Worm (Caenorhabditis elegans) whole organism, L4 larva: ENCODE measurements around the gene dmd-5.

Experiments
- D1046.2 ChIP-seq: fragments of 200-800 bp; sonication (Bioruptor generic); IDR thresholded peaks from 2 replicates; pipeline ENCODE4 v1.3.6; 2022; ENCODE audit warnings: missing genetic modification characterization, missing compliant biosample characterization
- F37D6.2 ChIP-seq: sonication (generic microtip); optimal IDR thresholded peaks from 2 replicates; lab custom pipeline; 2016; ENCODE audit warnings: mild to moderate bottlenecking, missing genetic modification characterization, missing compliant biosample characterization
- F49E8.2 ChIP-seq: sonication (generic microtip); optimal IDR thresholded peaks from 2 replicates; lab custom pipeline; 2016; ENCODE audit warnings: missing compliant biosample characterization, mild to moderate bottlenecking, missing genetic modification characterization, borderline replicate concordance
- T26A8.4 ChIP-seq: fragments of 200-800 bp; sonication (Bioruptor generic); IDR thresholded peaks from 2 replicates; pipeline ENCODE4 v1.3.6; 2022; ENCODE audit warnings: missing genetic modification characterization, missing compliant biosample characterization
- Y105C5A.15 ChIP-seq: fragments of 200-800 bp; sonication (Bioruptor generic); IDR thresholded peaks from 2 replicates; pipeline ENCODE4 v1.3.6; 2022; ENCODE audit warnings: missing genetic modification characterization, missing compliant biosample characterization
- Y48G9A.11 ChIP-seq: fragments of 200-800 bp; sonication (Bioruptor generic); IDR thresholded peaks from 2 replicates; pipeline ENCODE4 v1.3.6; 2022; ENCODE audit warnings: missing genetic modification reagents, missing genetic modification characterization, missing compliant biosample characterization
- Y75B8A.6 ChIP-seq: fragments of 200-800 bp; sonication (Bioruptor generic); IDR thresholded peaks from 2 replicates; pipeline ENCODE4 v1.3.6; 2022; ENCODE audit warnings: missing genetic modification reagents, missing genetic modification characterization, missing compliant biosample characterization
- ZK337.2 ChIP-seq: fragments of 200-800 bp; sonication (Bioruptor generic); IDR thresholded peaks from 2 replicates; pipeline ENCODE4 v1.3.6; 2022; ENCODE audit warnings: missing genetic modification reagents, missing genetic modification characterization, missing compliant biosample characterization
- ceh-62 ChIP-seq: sonication (generic microtip); optimal IDR thresholded peaks from 2 replicates; lab custom pipeline; 2017; ENCODE audit warnings: missing biosample characterization, missing genetic modification characterization
- ctbp-1 ChIP-seq: fragments of 200-800 bp; sonication (Bioruptor generic); IDR thresholded peaks from 2 replicates; pipeline ENCODE4 v1.3.6; 2022; ENCODE audit warnings: missing genetic modification reagents, missing genetic modification characterization, missing compliant biosample characterization
- daf-16 ChIP-seq, 3 experiments: sonication (generic microtip); optimal IDR thresholded peaks; 2 replicates each; lab custom pipeline; 2016 to 2017; ENCODE audit warnings: missing genetic modification characterization in 3 of 3, missing genetic modification reagents in 3 of 3, mild to moderate bottlenecking in 2 of 3, missing compliant biosample characterization in 2 of 3, missing biosample characterization in 1 of 3, moderate library complexity in 1 of 3
- dmd-6 ChIP-seq: fragments of 200-800 bp; sonication (Bioruptor generic); IDR thresholded peaks from 2 replicates; pipeline ENCODE4 v1.3.6; 2022; ENCODE audit warnings: missing genetic modification reagents, missing genetic modification characterization, missing compliant biosample characterization
- dmd-8 ChIP-seq: fragments of 200-800 bp; sonication (Bioruptor generic); IDR thresholded peaks from 2 replicates; pipeline ENCODE4 v1.3.6; 2022; ENCODE audit warnings: missing genetic modification characterization, missing compliant biosample characterization
- dmd-9 ChIP-seq: fragments of 200-800 bp; sonication (Bioruptor generic); IDR thresholded peaks from 2 replicates; pipeline ENCODE4 v1.3.6; 2022; ENCODE audit warnings: missing genetic modification reagents, missing genetic modification characterization, missing compliant biosample characterization
- dve-1 ChIP-seq: sonication (generic microtip); optimal IDR thresholded peaks from 2 replicates; lab custom pipeline; 2017; ENCODE audit warnings: antibody characterized with exemption, mild to moderate bottlenecking, missing genetic modification characterization, missing compliant biosample characterization; ENCODE audit not compliant: insufficient read depth
- egl-27 ChIP-seq: sonication (generic microtip); optimal IDR thresholded peaks from 3 replicates; lab custom pipeline; 2017; ENCODE audit warnings: missing biosample characterization, missing genetic modification reagents, missing genetic modification characterization
- egl-43 ChIP-seq: fragments of 200-800 bp; sonication (Bioruptor generic); IDR thresholded peaks from 2 replicates; pipeline ENCODE4 v1.3.6; 2022; ENCODE audit warnings: missing genetic modification reagents, missing genetic modification characterization, missing compliant biosample characterization
- gei-8 ChIP-seq: fragments of 200-800 bp; sonication (Bioruptor generic); optimal IDR thresholded peaks from 2 replicates; lab custom pipeline; 2018; ENCODE audit warnings: mild to moderate bottlenecking, missing genetic modification characterization, missing compliant biosample characterization
- hlh-11 ChIP-seq: fragments of 200-800 bp; sonication (Bioruptor generic); optimal IDR thresholded peaks from 2 replicates; lab custom pipeline; 2018; ENCODE audit warnings: mild to moderate bottlenecking, missing genetic modification characterization, missing compliant biosample characterization
- hlh-30 ChIP-seq: sonication (generic microtip); optimal IDR thresholded peaks from 2 replicates; lab custom pipeline; 2017; ENCODE audit warnings: antibody characterized with exemption, mild to moderate bottlenecking, missing genetic modification characterization, missing compliant biosample characterization; ENCODE audit not compliant: insufficient read depth
- hmg-1.1 ChIP-seq: fragments of 200-800 bp; sonication (Bioruptor generic); IDR thresholded peaks from 2 replicates; pipeline ENCODE4 v1.3.6; 2022; ENCODE audit warnings: missing genetic modification reagents, missing genetic modification characterization, missing compliant biosample characterization
- lim-7 ChIP-seq: fragments of 200-800 bp; sonication (Bioruptor generic); IDR thresholded peaks from 2 replicates; pipeline ENCODE4 v1.3.6; 2022; ENCODE audit warnings: missing genetic modification characterization, missing compliant biosample characterization
- lin-13 ChIP-seq: fragments of 150-350 bp; optimal IDR thresholded peaks from 2 replicates; lab custom pipeline; 2014; ENCODE audit warnings: missing biosample characterization, missing genetic modification reagents, missing genetic modification characterization
- lin-39 ChIP-seq: fragments of 150-350 bp; optimal IDR thresholded peaks from 2 replicates; lab custom pipeline; 2014; ENCODE audit warnings: missing biosample characterization, missing genetic modification reagents, missing genetic modification characterization
- madf-5 ChIP-seq, 2 experiments: fragments of 200-800 bp; sonication (Bioruptor generic); IDR thresholded peaks; 2 replicates each; pipeline ENCODE4 v1.3.6; 2022; ENCODE audit warnings: missing compliant biosample characterization in 2 of 2, missing genetic modification characterization in 2 of 2
- mdt-29 ChIP-seq: fragments of 200-800 bp; sonication (Bioruptor generic); IDR thresholded peaks from 2 replicates; pipeline ENCODE4 v1.3.6; 2022; ENCODE audit warnings: missing genetic modification reagents, missing genetic modification characterization, missing compliant biosample characterization
- mep-1 ChIP-seq: fragments of 150-350 bp; sonication (generic microtip); optimal IDR thresholded peaks from 3 replicates; lab custom pipeline; 2014; ENCODE audit warnings: missing biosample characterization, missing genetic modification characterization
- mxl-2 ChIP-seq: fragments of 200-800 bp; sonication (Bioruptor generic); conservative IDR thresholded peaks from 2 replicates; pipeline ENCODE4 v1.3.6; 2022; ENCODE audit warnings: missing genetic modification reagents, missing genetic modification characterization, missing compliant biosample characterization
- mxl-3 ChIP-seq: fragments of 200-800 bp; sonication (Bioruptor generic); optimal IDR thresholded peaks from 2 replicates; lab custom pipeline; 2018; ENCODE audit warnings: mild to moderate bottlenecking, missing genetic modification characterization, missing compliant biosample characterization
- nhr-102 ChIP-seq: sonication (generic microtip); optimal IDR thresholded peaks from 2 replicates; lab custom pipeline; 2016; ENCODE audit warnings: mild to moderate bottlenecking, missing genetic modification characterization, moderate library complexity, missing compliant biosample characterization
- nhr-28 ChIP-seq: fragments of 150-350 bp; optimal IDR thresholded peaks from 2 replicates; lab custom pipeline; 2014; ENCODE audit warnings: missing biosample characterization, missing genetic modification characterization
- nhr-41 ChIP-seq: fragments of 200-800 bp; sonication (Bioruptor generic); IDR thresholded peaks from 2 replicates; pipeline ENCODE4 v1.3.6; 2022; ENCODE audit warnings: missing genetic modification reagents, missing genetic modification characterization, missing compliant biosample characterization
- saeg-2 ChIP-seq: fragments of 200-800 bp; sonication (Bioruptor generic); IDR thresholded peaks from 2 replicates; pipeline ENCODE4 v1.3.6; 2022; ENCODE audit warnings: missing genetic modification reagents, missing genetic modification characterization, missing compliant biosample characterization
- skn-1 ChIP-seq: fragments of 150-350 bp; optimal IDR thresholded peaks from 2 replicates; lab custom pipeline; 2014; ENCODE audit warnings: missing biosample characterization, missing genetic modification characterization
- spr-1 ChIP-seq: sonication (generic microtip); optimal IDR thresholded peaks from 2 replicates; lab custom pipeline; 2016; ENCODE audit warnings: mild to moderate bottlenecking, missing genetic modification characterization, missing compliant biosample characterization
- unc-130 ChIP-seq: sonication (generic microtip); optimal IDR thresholded peaks from 2 replicates; lab custom pipeline; 2016; ENCODE audit warnings: missing genetic modification reagents, missing genetic modification characterization, missing compliant biosample characterization
- unc-62 ChIP-seq, 3 experiments: fragments of 150-350 bp in 1 of 3; sonication (generic microtip); optimal IDR thresholded peaks in 2 of 3; peaks in 1 of 3; 1 replicate in 1 of 3; 2 replicates in 2 of 3; lab custom pipeline; 2014 to 2017; ENCODE audit warnings: missing biosample characterization in 3 of 3, missing genetic modification characterization in 3 of 3, missing genetic modification reagents in 3 of 3, missing genotype in 1 of 3
- vab-7 ChIP-seq: fragments of 200-800 bp; sonication (Bioruptor generic); IDR thresholded peaks from 2 replicates; pipeline ENCODE4 v1.3.6; 2022; ENCODE audit warnings: missing genetic modification reagents, missing genetic modification characterization, missing compliant biosample characterization
- zfp-3 ChIP-seq: fragments of 200-800 bp; sonication (Bioruptor generic); conservative IDR thresholded peaks from 2 replicates; pipeline ENCODE4 v1.3.6; 2022; ENCODE audit warnings: missing genetic modification reagents, missing genetic modification characterization, missing compliant biosample characterization
- zip-11 ChIP-seq: fragments of 200-800 bp; sonication (Bioruptor generic); IDR thresholded peaks from 2 replicates; pipeline ENCODE4 v1.3.6; 2022; ENCODE audit warnings: missing genetic modification characterization, missing compliant biosample characterization
- ztf-7 ChIP-seq: fragments of 150-350 bp; optimal IDR thresholded peaks from 2 replicates; lab custom pipeline; 2014; ENCODE audit warnings: missing biosample characterization, missing genetic modification characterization

dmd-5 gene

DNA sequence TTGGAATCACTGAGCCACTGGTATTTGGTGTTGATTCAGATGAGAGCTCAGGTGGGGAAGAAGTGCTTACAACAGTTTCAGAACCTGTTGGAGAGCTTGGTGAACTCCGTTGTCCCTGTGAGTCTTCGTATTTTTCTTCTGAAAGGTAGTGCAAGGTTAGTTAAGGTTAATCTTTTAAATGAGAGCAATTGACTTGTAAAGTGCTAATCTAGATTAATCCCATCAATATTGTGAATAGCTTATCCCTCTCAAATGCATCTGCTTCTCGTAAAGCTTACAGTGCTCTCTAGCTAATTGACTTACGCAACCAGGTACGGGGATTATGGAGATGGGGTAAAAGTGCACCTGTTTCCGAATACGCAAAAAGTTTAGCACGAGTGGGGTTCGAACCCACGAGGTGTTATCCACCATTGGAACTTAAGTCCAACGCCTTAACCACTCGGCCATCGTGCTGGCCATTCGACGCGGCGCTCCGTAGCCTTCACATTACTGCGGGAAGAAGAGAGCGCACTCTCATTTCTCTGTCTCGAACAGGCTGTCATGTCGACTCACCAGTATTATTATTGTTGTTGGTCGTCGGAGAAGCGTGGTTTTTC is 1.4 kb downstream of the dmd-5 start (continued):
- TF ChIP-seq mep-1 (tag; lab: Kevin White, UChicago) (peak; percentile 62), Y75B8A.6 (GFP tag; lab: Robert Waterston, UW) (no peak), zfp-3 (GFP tag; lab: Robert Waterston, UW) (0 out of 2 replicates have a peak, but pooled peaks have one; percentile 54), zip-11 (0 out of 2 replicates have a peak, but pooled peaks have one; percentile 32), ztf-7 (peak; percentile 34), mxl-3 (peak; percentile 57), lin-39 (tag; lab: Kevin White, UChicago) (no peak), ctbp-1 (GFP tag; lab: Robert Waterston, UW) (peak; percentile 70), Y105C5A.15 (GFP tag; lab: Robert Waterston, UW) (peak; percentile 71; the same call in 1 of the 2 replicates), lim-7 (GFP tag; lab: Robert Waterston, UW) (peak; percentile 87), lin-13 (GFP tag; lab: Kevin White, UChicago) (peak; percentile 48), T26A8.4 (peak; percentile 57; the same call in 1 of the 2 replicates), dve-1 (peak; percentile 41), hmg-1.1 (GFP tag; lab: Robert Waterston, UW) (peak; percentile 83), egl-43 (GFP tag; lab: Robert Waterston, UW) (peak; percentile 87), F37D6.2 (tag; lab: Kevin White, UChicago) (peak; percentile 2), hlh-30 (tag; lab: Kevin White, UChicago) (peak; percentile 59), mxl-2 (no peak), D1046.2 (GFP tag; lab: Robert Waterston, UW) (0 out of 2 replicates have a peak, but pooled peaks have one; percentile 59), mdt-29 (GFP tag; lab: Robert Waterston, UW) (no peak), dmd-8 (peak; percentile 67; the same call in 1 of the 2 replicates), gei-8 (no peak), skn-1 (no peak), ceh-62 (tag; lab: Kevin White, UChicago) (no peak), dmd-9 (GFP tag; lab: Robert Waterston, UW) (peak; percentile 63), madf-5 (GFP tag; IDR thresholded peaks at IDR 0.05; lab: Robert Waterston, UW) (0 out of 4 replicates have a peak, but pooled peaks of 1 of the 2 experiments have one; percentile 15), nhr-41 (GFP tag; lab: Robert Waterston, UW) (peak; percentile 54; the same call in 1 of the 2 replicates), F49E8.2 (no peak), spr-1 (tag; lab: Kevin White, UChicago) (peak; percentile 23), unc-130 (GFP tag; lab: Kevin White, UChicago) (peak; percentile 49), hlh-11 (tag; lab: Kevin White, UChicago) (peak; percentile 11), ZK337.2 (GFP tag; lab: Robert Waterston, UW) (0 out of 2 replicates have a peak, but pooled peaks have one; percentile 56), vab-7 (GFP tag; lab: Robert Waterston, UW) (peak; percentile 73), dmd-6 (GFP tag; lab: Robert Waterston, UW) (peak; percentile 58), nhr-102 (tag; lab: Kevin White, UChicago) (peak; percentile 14), egl-27 (tag; lab: Kevin White, UChicago) (no peak), saeg-2 (0 out of 2 replicates have a peak, but pooled peaks have one; percentile 43), daf-16 (GFP tag; optimal IDR thresholded peaks at IDR 0.05; lab: Kevin White, UChicago) (peak in 1 of 2 experiments; percentile 33), daf-16 (tag; optimal IDR thresholded peaks at IDR 0.05; lab: Kevin White, UChicago) (no peak), unc-62 (GFP tag; optimal IDR thresholded peaks at IDR 0.05 in 1 of 2; lab: Kevin White, UChicago) (peak in 1 of 2 experiments; percentile 93), unc-62 (tag; optimal IDR thresholded peaks at IDR 0.05; lab: Kevin White, UChicago) (no peak), nhr-28 (tag; lab: Kevin White, UChicago) (peak; percentile 34), Y48G9A.11 (GFP tag; lab: Robert Waterston, UW) (peak; percentile 59; the same call in 1 of the 2 replicates)
